Fruit fly (Drosophila melanogaster) whole organism: ENCODE data around the gene peb.

ENCODE experiments used
- pan ChIP-seq: fragments of >200 bp; optimal IDR thresholded peaks from 2 replicates; lab custom pipeline; 2017
- usp ChIP-seq: fragments of >200 bp; optimal IDR thresholded peaks from 2 replicates; lab custom pipeline; 2017; ENCODE audit warnings: missing biosample characterization, missing genetic modification characterization, mixed read lengths

DNA sequence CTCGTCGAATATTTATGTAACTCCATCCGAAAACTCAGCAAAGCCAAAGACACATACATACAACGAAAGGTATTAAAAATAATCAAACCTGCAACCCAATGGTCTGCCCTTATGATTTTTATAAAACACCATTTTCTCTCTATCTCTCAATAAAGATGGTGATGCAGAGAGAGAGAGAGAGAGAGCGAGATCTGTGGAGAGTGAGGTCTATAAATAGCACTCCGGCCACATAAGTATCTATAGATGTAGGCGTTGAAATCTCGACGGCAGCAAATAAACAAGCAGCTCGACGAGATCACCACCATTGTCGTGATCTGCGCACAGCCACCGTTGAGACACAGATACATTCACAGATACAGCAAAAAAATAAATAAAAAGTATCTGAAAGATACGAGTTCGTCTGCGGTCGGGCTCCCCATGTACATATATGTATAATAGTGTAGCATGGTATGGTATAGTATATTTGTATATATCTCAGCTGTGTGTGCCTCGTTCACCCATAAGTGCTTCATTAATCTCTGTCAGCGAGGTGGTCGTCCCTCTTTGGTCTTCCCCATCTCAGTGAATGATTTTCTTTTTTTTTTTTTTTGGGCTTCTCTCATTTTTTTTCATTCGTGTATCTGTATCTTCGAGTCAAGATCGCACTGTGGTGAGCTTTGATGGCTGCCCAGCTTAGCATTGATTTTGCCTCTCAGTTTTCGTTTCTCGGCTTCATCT is 20.7 kb upstream of the peb start:
- no peak for TF ChIP-seq usp
- no peak for TF ChIP-seq pan
